Worm (Caenorhabditis elegans): ENCODE results near the gene F14H12.3.

DNA sequence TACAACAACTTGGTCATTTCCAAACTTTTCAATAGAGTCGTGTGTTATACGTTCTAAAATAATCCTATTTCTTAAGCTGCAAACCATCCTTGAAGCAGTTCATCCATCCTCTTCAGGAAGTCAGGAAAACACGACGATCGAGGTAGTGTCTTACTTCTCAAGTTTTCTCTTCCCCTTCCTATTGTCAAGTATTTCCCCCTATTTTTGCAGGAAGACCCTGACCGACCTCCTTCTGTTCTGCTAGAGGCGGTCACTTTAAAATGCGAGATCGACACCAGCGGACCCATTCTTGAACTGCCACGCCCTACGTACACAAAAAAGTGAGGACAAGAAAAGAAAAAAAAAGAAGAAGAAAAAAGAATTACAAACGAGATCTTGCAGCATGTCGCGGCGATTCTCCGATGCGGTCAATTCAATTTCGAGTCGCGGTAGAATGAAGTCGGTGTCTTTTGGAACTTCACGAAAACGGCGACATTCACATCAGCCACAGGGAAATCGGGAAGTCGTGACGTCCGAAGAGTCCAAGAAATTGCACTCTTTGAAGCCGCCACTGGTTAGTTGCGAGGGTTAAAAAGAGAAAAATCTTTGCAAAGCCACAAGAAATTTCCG is 21.1 kb upstream of the F14H12.3 start:
- no peak for TF ChIP-seq ZK546.5 (tag; optimal IDR thresholded peaks at IDR 0.05)
- no peak for TF ChIP-seq daf-12 (tag; optimal IDR thresholded peaks at IDR 0.05)
- TF ChIP-seq nhr-11 (tag; optimal IDR thresholded peaks at IDR 0.05) = no peak
- TF ChIP-seq nhr-28 (tag; optimal IDR thresholded peaks at IDR 0.05) = no peak
- TF ChIP-seq lin-15B (tag; optimal IDR thresholded peaks at IDR 0.05) = no peak
- TF ChIP-seq madf-5 (GFP tag; IDR thresholded peaks at IDR 0.05) = no peak
